Worm (Caenorhabditis elegans) whole organism, L4/young adult: ENCODE data around the gene anoh-2.

Experiments
- W03F9.2 ChIP-seq: fragments of 150-350 bp; optimal IDR thresholded peaks from 2 replicates; lab custom pipeline; 2014; ENCODE audit warnings: missing biosample characterization, missing genetic modification characterization
- dao-5 ChIP-seq: sonication (generic microtip); optimal IDR thresholded peaks from 2 replicates; lab custom pipeline; 2016; ENCODE audit warnings: missing genotype, missing genetic modification characterization, moderate library complexity, missing compliant biosample characterization
- him-1 ChIP-seq: sonication (generic microtip); optimal IDR thresholded peaks from 2 replicates; lab custom pipeline; 2016; ENCODE audit warnings: missing genotype, missing genetic modification reagents, missing genetic modification characterization, missing compliant biosample characterization

DNA sequence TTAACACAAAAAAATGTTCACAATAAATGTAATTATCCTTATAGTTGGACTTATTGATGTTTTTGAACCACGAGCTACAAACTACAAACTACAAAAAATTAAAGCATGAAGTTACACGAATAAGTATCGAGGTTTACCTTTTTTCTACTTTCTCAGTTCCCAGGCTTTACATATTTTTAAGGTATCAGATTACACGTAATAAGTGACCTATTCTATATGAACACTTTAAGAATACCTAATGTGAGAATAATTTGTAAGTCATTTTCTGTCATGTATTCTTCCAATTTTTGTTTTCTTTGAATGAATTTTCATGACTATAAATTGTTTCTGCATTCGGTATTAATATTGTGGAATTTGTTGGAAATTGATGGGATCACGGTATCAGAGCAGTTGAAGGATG, 57.4 kb downstream of the anoh-2 start, which contains the start of gene lgc-8:
- TF ChIP-seq him-1 (tag; lab: Kevin White, UChicago) (no peak), dao-5 (no peak), W03F9.2 (tag; lab: Kevin White, UChicago) (no peak)
